Worm (Caenorhabditis elegans) whole organism, late embryonic: ENCODE measurements around the gene F21C10.13.
A peak's percentile ranks its signal among the peaks of the same experiment; 100 is the strongest.

Experiments used
- C08G9.2 ChIP-seq: sonication (generic microtip); optimal IDR thresholded peaks from 2 replicates; lab custom pipeline; 2016; ENCODE audit warnings: mild to moderate bottlenecking, missing genetic modification characterization, moderate library complexity, missing compliant biosample characterization
- F13H6.1 ChIP-seq: sonication (generic microtip); optimal IDR thresholded peaks from 2 replicates; lab custom pipeline; 2016; ENCODE audit warnings: missing genetic modification characterization, missing compliant biosample characterization
- T23F11.4 ChIP-seq: fragments of 200-800 bp; sonication (Bioruptor generic); optimal IDR thresholded peaks from 2 replicates; lab custom pipeline; 2018; ENCODE audit warnings: mild to moderate bottlenecking, missing genetic modification characterization, missing compliant biosample characterization
- ama-1 ChIP-seq: fragments of 150-350 bp; optimal IDR thresholded peaks from 2 replicates; lab custom pipeline; 2014
- ceh-14 ChIP-seq: sonication (generic microtip); optimal IDR thresholded peaks from 2 replicates; lab custom pipeline; 2016; ENCODE audit warnings: missing genotype, missing genetic modification characterization, missing compliant biosample characterization
- ceh-18 ChIP-seq: sonication (generic microtip); optimal IDR thresholded peaks from 2 replicates; lab custom pipeline; 2016; ENCODE audit warnings: missing genetic modification characterization, missing compliant biosample characterization
- ceh-19 ChIP-seq: fragments of 200-800 bp; sonication (Bioruptor generic); optimal IDR thresholded peaks from 2 replicates; lab custom pipeline; 2018; ENCODE audit warnings: mild to moderate bottlenecking, missing genetic modification characterization, missing compliant biosample characterization
- ceh-22 ChIP-seq: sonication (generic microtip); optimal IDR thresholded peaks from 2 replicates; lab custom pipeline; 2017; ENCODE audit warnings: missing biosample characterization, missing genetic modification characterization
- ceh-24 ChIP-seq: sonication (generic microtip); optimal IDR thresholded peaks from 2 replicates; lab custom pipeline; 2016; ENCODE audit warnings: mild to moderate bottlenecking, missing genetic modification characterization, missing compliant biosample characterization
- ceh-31 ChIP-seq: sonication (generic microtip); optimal IDR thresholded peaks from 2 replicates; lab custom pipeline; 2016; ENCODE audit warnings: missing genetic modification characterization, missing compliant biosample characterization
- ceh-34 ChIP-seq: sonication (generic microtip); optimal IDR thresholded peaks from 2 replicates; lab custom pipeline; 2016; ENCODE audit warnings: mild to moderate bottlenecking, missing genetic modification characterization, missing compliant biosample characterization
- ceh-45 ChIP-seq: fragments of 200-800 bp; sonication (Bioruptor generic); IDR thresholded peaks from 2 replicates; pipeline ENCODE4 v1.3.6; 2022; ENCODE audit warnings: missing genetic modification reagents, missing genetic modification characterization, missing compliant biosample characterization
- ceh-9 ChIP-seq: sonication (generic microtip); optimal IDR thresholded peaks from 2 replicates; lab custom pipeline; 2016; ENCODE audit warnings: mild to moderate bottlenecking, missing genetic modification characterization, inconsistent platforms, missing compliant biosample characterization
- che-1 ChIP-seq: sonication (generic microtip); optimal IDR thresholded peaks from 2 replicates; lab custom pipeline; 2016; ENCODE audit warnings: mild to moderate bottlenecking, missing genetic modification characterization, missing compliant biosample characterization
- dmd-4 ChIP-seq: sonication (generic microtip); optimal IDR thresholded peaks from 2 replicates; lab custom pipeline; 2016; ENCODE audit warnings: borderline replicate concordance, missing genetic modification characterization, missing compliant biosample characterization
- dve-1 ChIP-seq: sonication (generic microtip); optimal IDR thresholded peaks from 2 replicates; lab custom pipeline; 2017; ENCODE audit warnings: antibody characterized with exemption, mild to moderate bottlenecking, missing genetic modification characterization, missing compliant biosample characterization
- elt-2 ChIP-seq: sonication (generic microtip); optimal IDR thresholded peaks from 2 replicates; lab custom pipeline; 2016; ENCODE audit warnings: missing genetic modification reagents, missing genetic modification characterization, missing compliant biosample characterization
- elt-4 ChIP-seq: sonication (generic microtip); optimal IDR thresholded peaks from 2 replicates; lab custom pipeline; 2016; ENCODE audit warnings: missing genetic modification characterization, missing compliant biosample characterization
- ets-4 ChIP-seq: sonication (generic microtip); optimal IDR thresholded peaks from 2 replicates; lab custom pipeline; 2016; ENCODE audit warnings: missing genetic modification characterization, missing compliant biosample characterization
- eyg-1 ChIP-seq: sonication (generic microtip); optimal IDR thresholded peaks from 2 replicates; lab custom pipeline; 2016; ENCODE audit warnings: missing genotype, missing genetic modification characterization, missing compliant biosample characterization
- fax-1 ChIP-seq: sonication (generic microtip); optimal IDR thresholded peaks from 2 replicates; lab custom pipeline; 2016; ENCODE audit warnings: missing genotype, missing genetic modification characterization, missing compliant biosample characterization
- fkh-10 ChIP-seq: fragments of 150-350 bp; optimal IDR thresholded peaks from 2 replicates; lab custom pipeline; 2014; ENCODE audit warnings: missing biosample characterization, missing genetic modification reagents, missing genetic modification characterization
- hlh-30 ChIP-seq: sonication (generic microtip); optimal IDR thresholded peaks from 2 replicates; lab custom pipeline; 2017; ENCODE audit warnings: antibody characterized with exemption, missing genetic modification characterization, missing compliant biosample characterization; ENCODE audit not compliant: insufficient read depth
- hlh-8 ChIP-seq: sonication (generic microtip); optimal IDR thresholded peaks from 2 replicates; lab custom pipeline; 2016; ENCODE audit warnings: missing genotype, missing genetic modification characterization, missing compliant biosample characterization
- lin-11 ChIP-seq: fragments of 200-800 bp; sonication (Bioruptor generic); optimal IDR thresholded peaks from 2 replicates; lab custom pipeline; 2018; ENCODE audit warnings: mild to moderate bottlenecking, missing genetic modification characterization, missing compliant biosample characterization
- madf-2 ChIP-seq: sonication (generic microtip); optimal IDR thresholded peaks from 2 replicates; lab custom pipeline; 2017; ENCODE audit warnings: missing genetic modification characterization, missing compliant biosample characterization
- mec-3 ChIP-seq: sonication (generic microtip); optimal IDR thresholded peaks from 2 replicates; lab custom pipeline; 2016; ENCODE audit warnings: borderline replicate concordance, missing genetic modification characterization, missing compliant biosample characterization
- nfya-1 ChIP-seq: sonication (generic microtip); optimal IDR thresholded peaks from 2 replicates; lab custom pipeline; 2017; ENCODE audit warnings: missing genetic modification characterization, mild to moderate bottlenecking, missing compliant biosample characterization, antibody characterized with exemption, moderate library complexity
- nhr-232 ChIP-seq: sonication (generic microtip); optimal IDR thresholded peaks from 2 replicates; lab custom pipeline; 2016; ENCODE audit warnings: missing genetic modification characterization, missing compliant biosample characterization
- odd-2 ChIP-seq: sonication (generic microtip); optimal IDR thresholded peaks from 2 replicates; lab custom pipeline; 2017; ENCODE audit warnings: antibody characterized with exemption, mild to moderate bottlenecking, missing genetic modification characterization, missing compliant biosample characterization
- pax-1 ChIP-seq: fragments of 150-350 bp; optimal IDR thresholded peaks from 2 replicates; lab custom pipeline; 2014; ENCODE audit warnings: missing biosample characterization, missing genetic modification characterization
- pha-2 ChIP-seq: sonication (generic microtip); optimal IDR thresholded peaks from 2 replicates; lab custom pipeline; 2017; ENCODE audit warnings: mild to moderate bottlenecking, missing genetic modification characterization, missing compliant biosample characterization
- pros-1 ChIP-seq: fragments of 150-350 bp; optimal IDR thresholded peaks from 2 replicates; lab custom pipeline; 2014; ENCODE audit warnings: missing biosample characterization, missing genetic modification reagents, missing genetic modification characterization
- ref-2 ChIP-seq: sonication (generic microtip); optimal IDR thresholded peaks from 2 replicates; lab custom pipeline; 2016; ENCODE audit warnings: missing genetic modification characterization, missing compliant biosample characterization
- rnt-1 ChIP-seq: sonication (generic microtip); optimal IDR thresholded peaks from 2 replicates; lab custom pipeline; 2016; ENCODE audit warnings: missing genetic modification characterization, missing compliant biosample characterization
- sox-2 ChIP-seq: fragments of 200-800 bp; sonication (Bioruptor generic); IDR thresholded peaks from 2 replicates; pipeline ENCODE4 v1.3.6; 2022; ENCODE audit warnings: missing genetic modification reagents, missing genetic modification characterization, missing compliant biosample characterization
- syd-9 ChIP-seq: sonication (generic microtip); optimal IDR thresholded peaks from 2 replicates; lab custom pipeline; 2016; ENCODE audit warnings: mild to moderate bottlenecking, missing genetic modification characterization, moderate library complexity, missing compliant biosample characterization
- tbx-2 ChIP-seq: sonication (generic microtip); optimal IDR thresholded peaks from 2 replicates; lab custom pipeline; 2016; ENCODE audit warnings: missing genetic modification characterization, missing compliant biosample characterization
- unc-42 ChIP-seq: sonication (generic microtip); optimal IDR thresholded peaks from 2 replicates; lab custom pipeline; 2016; ENCODE audit warnings: missing genotype, missing genetic modification characterization, missing compliant biosample characterization
- unc-55 ChIP-seq: sonication (generic microtip); optimal IDR thresholded peaks from 2 replicates; lab custom pipeline; 2017; ENCODE audit warnings: missing biosample characterization, missing genetic modification reagents, missing genetic modification characterization
- ztf-16 ChIP-seq: sonication (generic microtip); optimal IDR thresholded peaks from 2 replicates; lab custom pipeline; 2017; ENCODE audit warnings: missing genetic modification characterization, missing compliant biosample characterization

The F21C10.13 gene

DNA sequence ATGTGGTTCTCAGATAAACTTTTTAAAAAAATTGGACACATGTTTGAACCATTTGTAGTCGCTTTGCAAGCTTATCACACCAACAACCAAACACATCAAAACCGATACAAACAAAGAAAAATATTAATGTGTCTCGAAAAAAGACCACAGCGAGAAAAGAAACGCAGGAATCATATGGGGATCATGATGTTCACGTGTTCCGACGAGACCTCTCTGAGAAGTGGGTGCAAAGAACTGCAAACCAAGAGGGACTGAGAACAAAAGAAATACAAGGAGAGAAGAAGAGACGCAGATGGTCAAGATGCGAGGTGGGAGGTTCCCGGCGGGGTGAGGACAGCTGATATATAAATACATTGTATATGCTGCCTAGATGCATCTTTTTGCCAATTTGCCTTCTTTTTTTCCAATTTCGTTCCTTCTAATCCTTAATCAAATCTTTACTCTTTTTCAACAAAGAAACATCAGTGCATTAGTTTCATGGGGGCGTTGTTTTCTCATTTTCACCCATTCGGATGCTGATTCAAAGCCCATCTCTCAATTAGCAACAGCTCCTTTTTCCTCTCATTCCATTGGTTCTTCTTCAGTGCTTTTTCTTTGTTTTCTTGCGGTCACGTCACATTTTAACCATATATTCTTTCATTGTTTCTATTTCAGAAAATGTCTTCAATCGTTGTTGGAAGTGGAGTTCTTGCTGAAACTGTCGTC lies 26.3 kb upstream of the F21C10.13 start, which contains the start of gene F21C10.10:
F21C10.10 (plus strand) TSS at position 655 of the 705 bp plus-strand sequence.
- peak; percentile 93 for TF ChIP-seq hlh-30 (tag; lab: Kevin White, UChicago)
- peak; percentile 85 for TF ChIP-seq tbx-2 (tag; lab: Kevin White, UChicago)
- peak; percentile 34 for TF ChIP-seq ceh-34 (tag; lab: Kevin White, UChicago)
- no peak for TF ChIP-seq ztf-16 (tag; lab: Kevin White, UChicago)
- peak; percentile 74 for TF ChIP-seq ref-2 (tag; lab: Kevin White, UChicago)
- peak; percentile 78 for TF ChIP-seq elt-2 (tag; lab: Kevin White, UChicago)
- peak; percentile 84 for TF ChIP-seq unc-55 (GFP tag; lab: Kevin White, UChicago)
- TF ChIP-seq sox-2 (GFP tag; lab: Robert Waterston, UW), result peak; percentile 40; the same call in 1 of the 2 replicates
- peak; percentile 67 for TF ChIP-seq unc-42
- peak; percentile 76 for TF ChIP-seq nfya-1 (tag; lab: Kevin White, UChicago)
- TF ChIP-seq ceh-18 (tag; lab: Kevin White, UChicago), result peak; percentile 73
- no peak for TF ChIP-seq ceh-22 (tag; lab: Kevin White, UChicago)
- TF ChIP-seq ceh-14 (tag; lab: Kevin White, UChicago), result no peak
- TF ChIP-seq dve-1, result peak; percentile 37
- TF ChIP-seq hlh-8 (tag; lab: Kevin White, UChicago), result peak; percentile 46
- peak; percentile 66 for TF ChIP-seq rnt-1
- TF ChIP-seq dmd-4 (tag; lab: Kevin White, UChicago), result no peak
- TF ChIP-seq ceh-31 (tag; lab: Kevin White, UChicago), result peak; percentile 41
- peak; percentile 15 for TF ChIP-seq syd-9
- TF ChIP-seq pax-1, result no peak

DNA sequence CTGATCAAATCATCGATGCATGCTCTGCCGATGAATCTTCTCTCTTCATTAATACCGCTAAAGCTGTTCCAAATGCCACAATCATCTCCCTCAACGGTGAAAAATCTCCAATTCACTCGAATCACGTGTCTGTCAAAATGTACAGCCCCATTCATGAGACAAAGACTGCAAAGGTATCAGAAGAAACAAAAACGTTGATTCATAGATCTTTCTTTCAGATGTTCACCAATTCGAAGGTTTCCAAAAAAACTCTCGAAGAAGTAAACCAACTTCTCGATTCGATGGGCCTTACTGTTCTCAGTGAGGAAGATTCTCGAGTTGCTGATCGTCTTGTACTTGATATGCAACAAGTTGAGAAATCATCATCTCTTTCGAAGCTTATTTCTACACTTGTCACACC lies 25.4 kb upstream of the F21C10.13 start:
- no peak for TF ChIP-seq pax-1
- no peak for TF ChIP-seq syd-9
- no peak for TF ChIP-seq ama-1 (lab: Kevin White, UChicago)
- no peak for TF ChIP-seq ceh-19
- TF ChIP-seq rnt-1, result no peak

DNA sequence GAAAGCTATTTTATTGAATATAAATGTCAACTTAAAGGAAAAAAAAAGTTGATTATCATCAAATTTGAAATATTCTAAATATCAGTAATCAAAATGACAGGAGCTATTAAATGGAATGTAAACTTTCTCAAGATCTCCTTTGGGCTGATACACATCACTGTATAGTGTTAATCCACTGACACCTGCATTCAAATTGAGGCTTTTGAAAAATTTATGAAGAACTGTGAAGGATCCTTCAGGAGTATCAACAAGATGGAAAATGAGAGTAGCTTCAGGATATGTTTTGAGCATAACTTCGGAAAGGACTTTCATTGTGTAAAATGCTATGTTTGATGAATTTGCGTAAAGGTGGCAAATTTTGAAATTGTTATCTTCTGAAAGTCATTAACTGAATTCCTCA lies 24.9 kb upstream of the F21C10.13 start:
- no peak for TF ChIP-seq eyg-1 (tag; lab: Kevin White, UChicago)
- no peak for TF ChIP-seq ceh-45 (GFP tag; lab: Robert Waterston, UW)
- TF ChIP-seq elt-4, result no peak
- TF ChIP-seq mec-3 (tag; lab: Kevin White, UChicago), result no peak
- no peak for TF ChIP-seq dmd-4 (tag; lab: Kevin White, UChicago)
- no peak for TF ChIP-seq T23F11.4 (GFP tag; lab: Kevin White, UChicago)
- TF ChIP-seq syd-9, result no peak
- TF ChIP-seq nhr-232 (tag; lab: Kevin White, UChicago), result no peak
- TF ChIP-seq ceh-9 (tag; lab: Kevin White, UChicago), result no peak
- no peak for TF ChIP-seq madf-2 (tag; lab: Kevin White, UChicago)
- TF ChIP-seq hlh-8 (tag; lab: Kevin White, UChicago), result no peak
- TF ChIP-seq C08G9.2 (tag; lab: Kevin White, UChicago), result no peak
- no peak for TF ChIP-seq ets-4 (tag; lab: Kevin White, UChicago)

DNA sequence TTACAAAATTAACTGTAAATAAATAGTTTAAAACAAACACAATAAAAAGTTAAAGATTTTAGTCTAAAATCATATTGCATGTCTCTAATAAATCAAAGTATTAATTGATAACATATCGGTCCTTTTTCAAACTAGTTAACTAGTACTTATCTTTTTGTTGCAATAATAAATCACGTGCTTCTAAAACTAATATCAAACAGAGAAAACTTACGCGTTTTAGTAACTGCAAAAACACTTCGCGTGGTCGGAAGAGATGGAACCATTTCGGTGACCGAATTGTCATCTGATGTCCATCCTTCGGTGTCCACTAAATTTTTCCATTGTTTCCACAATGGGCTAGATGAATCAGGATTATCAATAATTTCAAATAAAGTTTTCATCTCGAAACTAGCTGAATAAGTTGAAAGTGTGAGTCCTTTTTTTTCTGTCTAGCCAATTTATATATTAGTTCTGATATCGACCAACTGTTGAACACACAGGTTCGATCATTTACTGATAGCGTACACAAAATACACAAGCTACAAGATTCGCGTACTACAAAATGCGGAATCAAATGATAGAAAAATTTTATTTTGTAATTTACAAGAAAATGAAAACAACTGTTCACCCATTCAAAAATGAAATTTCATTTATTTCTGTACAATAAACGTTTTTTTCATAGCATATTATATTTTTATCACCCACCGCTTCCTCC lies 23.7 kb upstream of the F21C10.13 start, which contains the start of gene F21C10.9:
F21C10.9 (minus strand) TSS at position 417 of the 694 bp plus-strand sequence.
- TF ChIP-seq C08G9.2 (tag; lab: Kevin White, UChicago) (no peak), che-1 (tag; lab: Kevin White, UChicago) (no peak), fkh-10 (GFP tag; lab: Kevin White, UChicago) (no peak), ceh-31 (tag; lab: Kevin White, UChicago) (no peak), hlh-8 (tag; lab: Kevin White, UChicago) (no peak), lin-11 (tag; lab: Kevin White, UChicago) (no peak), nhr-232 (tag; lab: Kevin White, UChicago) (no peak), odd-2 (tag; lab: Kevin White, UChicago) (no peak), T23F11.4 (GFP tag; lab: Kevin White, UChicago) (no peak), ceh-24 (no peak), pax-1 (no peak), dve-1 (no peak), pha-2 (tag; lab: Kevin White, UChicago) (no peak), pros-1 (tag; lab: Kevin White, UChicago) (no peak), fax-1 (tag; lab: Kevin White, UChicago) (no peak), F13H6.1 (tag; lab: Kevin White, UChicago) (no peak), mec-3 (tag; lab: Kevin White, UChicago) (no peak), elt-4 (no peak), syd-9 (no peak)
